Worm (Caenorhabditis elegans) whole organism, late embryonic: Measurements from ENCODE around the gene Y45G5AM.7.

ENCODE experiments used
- C38D4.7 ChIP-seq: fragments of 200-800 bp; sonication (Bioruptor generic); optimal IDR thresholded peaks from 2 replicates; lab custom pipeline; 2018; ENCODE audit warnings: mild to moderate bottlenecking, missing genetic modification characterization, moderate library complexity, missing compliant biosample characterization
- F13H6.1 ChIP-seq: sonication (generic microtip); optimal IDR thresholded peaks from 2 replicates; lab custom pipeline; 2016; ENCODE audit warnings: missing genetic modification characterization, missing compliant biosample characterization
- ahr-1 ChIP-seq: sonication (generic microtip); optimal IDR thresholded peaks from 2 replicates; lab custom pipeline; 2016; ENCODE audit warnings: missing genetic modification characterization, missing compliant biosample characterization
- ama-1 ChIP-seq: fragments of 150-350 bp; optimal IDR thresholded peaks from 2 replicates; lab custom pipeline; 2014
- ceh-14 ChIP-seq: sonication (generic microtip); optimal IDR thresholded peaks from 2 replicates; lab custom pipeline; 2016; ENCODE audit warnings: missing genotype, missing genetic modification characterization, missing compliant biosample characterization
- ceh-19 ChIP-seq: fragments of 200-800 bp; sonication (Bioruptor generic); optimal IDR thresholded peaks from 2 replicates; lab custom pipeline; 2018; ENCODE audit warnings: mild to moderate bottlenecking, missing genetic modification characterization, missing compliant biosample characterization
- ceh-2 ChIP-seq: sonication (generic microtip); optimal IDR thresholded peaks from 2 replicates; lab custom pipeline; 2016; ENCODE audit warnings: missing genotype, missing genetic modification characterization, missing compliant biosample characterization
- ceh-24 ChIP-seq: sonication (generic microtip); optimal IDR thresholded peaks from 2 replicates; lab custom pipeline; 2016; ENCODE audit warnings: mild to moderate bottlenecking, missing genetic modification characterization, missing compliant biosample characterization
- ceh-31 ChIP-seq: sonication (generic microtip); optimal IDR thresholded peaks from 2 replicates; lab custom pipeline; 2016; ENCODE audit warnings: missing genetic modification characterization, missing compliant biosample characterization
- ceh-34 ChIP-seq: sonication (generic microtip); optimal IDR thresholded peaks from 2 replicates; lab custom pipeline; 2016; ENCODE audit warnings: mild to moderate bottlenecking, missing genetic modification characterization, missing compliant biosample characterization
- ceh-45 ChIP-seq: fragments of 200-800 bp; sonication (Bioruptor generic); IDR thresholded peaks from 2 replicates; pipeline ENCODE4 v1.3.6; 2022; ENCODE audit warnings: missing genetic modification reagents, missing genetic modification characterization, missing compliant biosample characterization
- ceh-48 ChIP-seq: sonication (generic microtip); optimal IDR thresholded peaks from 2 replicates; lab custom pipeline; 2016; ENCODE audit warnings: missing genetic modification characterization, inconsistent platforms, missing compliant biosample characterization
- ceh-6 ChIP-seq: fragments of 200-800 bp; sonication (Bioruptor generic); optimal IDR thresholded peaks from 2 replicates; lab custom pipeline; 2018; ENCODE audit warnings: mild to moderate bottlenecking, missing genetic modification characterization, missing compliant biosample characterization
- dmd-4 ChIP-seq: sonication (generic microtip); optimal IDR thresholded peaks from 2 replicates; lab custom pipeline; 2016; ENCODE audit warnings: borderline replicate concordance, missing genetic modification characterization, missing compliant biosample characterization
- dve-1 ChIP-seq: sonication (generic microtip); optimal IDR thresholded peaks from 2 replicates; lab custom pipeline; 2017; ENCODE audit warnings: antibody characterized with exemption, mild to moderate bottlenecking, missing genetic modification characterization, missing compliant biosample characterization
- elt-2 ChIP-seq: sonication (generic microtip); optimal IDR thresholded peaks from 2 replicates; lab custom pipeline; 2016; ENCODE audit warnings: missing genetic modification reagents, missing genetic modification characterization, missing compliant biosample characterization
- elt-4 ChIP-seq: sonication (generic microtip); optimal IDR thresholded peaks from 2 replicates; lab custom pipeline; 2016; ENCODE audit warnings: missing genetic modification characterization, missing compliant biosample characterization
- ets-4 ChIP-seq: sonication (generic microtip); optimal IDR thresholded peaks from 2 replicates; lab custom pipeline; 2016; ENCODE audit warnings: missing genetic modification characterization, missing compliant biosample characterization
- eyg-1 ChIP-seq: sonication (generic microtip); optimal IDR thresholded peaks from 2 replicates; lab custom pipeline; 2016; ENCODE audit warnings: missing genotype, missing genetic modification characterization, missing compliant biosample characterization
- fkh-10 ChIP-seq: fragments of 150-350 bp; optimal IDR thresholded peaks from 2 replicates; lab custom pipeline; 2014; ENCODE audit warnings: missing biosample characterization, missing genetic modification reagents, missing genetic modification characterization
- fkh-6 ChIP-seq: sonication (generic microtip); optimal IDR thresholded peaks from 2 replicates; lab custom pipeline; 2016; ENCODE audit warnings: missing genetic modification characterization, missing compliant biosample characterization
- gmeb-2 ChIP-seq: sonication (generic microtip); optimal IDR thresholded peaks from 2 replicates; lab custom pipeline; 2016; ENCODE audit warnings: missing genetic modification characterization, inconsistent platforms, missing compliant biosample characterization
- hlh-15 ChIP-seq: sonication (generic microtip); optimal IDR thresholded peaks from 2 replicates; lab custom pipeline; 2016; ENCODE audit warnings: missing genetic modification characterization, missing compliant biosample characterization
- hlh-30 ChIP-seq: sonication (generic microtip); optimal IDR thresholded peaks from 2 replicates; lab custom pipeline; 2017; ENCODE audit warnings: antibody characterized with exemption, missing genetic modification characterization, missing compliant biosample characterization; ENCODE audit not compliant: insufficient read depth
- hlh-8 ChIP-seq: sonication (generic microtip); optimal IDR thresholded peaks from 2 replicates; lab custom pipeline; 2016; ENCODE audit warnings: missing genotype, missing genetic modification characterization, missing compliant biosample characterization
- lim-6 ChIP-seq: sonication (generic microtip); optimal IDR thresholded peaks from 2 replicates; lab custom pipeline; 2016; ENCODE audit warnings: missing genetic modification characterization, missing compliant biosample characterization
- lin-11 ChIP-seq: fragments of 200-800 bp; sonication (Bioruptor generic); optimal IDR thresholded peaks from 2 replicates; lab custom pipeline; 2018; ENCODE audit warnings: mild to moderate bottlenecking, missing genetic modification characterization, missing compliant biosample characterization
- madf-2 ChIP-seq: sonication (generic microtip); optimal IDR thresholded peaks from 2 replicates; lab custom pipeline; 2017; ENCODE audit warnings: missing genetic modification characterization, missing compliant biosample characterization
- mec-3 ChIP-seq: sonication (generic microtip); optimal IDR thresholded peaks from 2 replicates; lab custom pipeline; 2016; ENCODE audit warnings: borderline replicate concordance, missing genetic modification characterization, missing compliant biosample characterization
- nhr-232 ChIP-seq: sonication (generic microtip); optimal IDR thresholded peaks from 2 replicates; lab custom pipeline; 2016; ENCODE audit warnings: missing genetic modification characterization, missing compliant biosample characterization
- pag-3 ChIP-seq: sonication (generic microtip); optimal IDR thresholded peaks from 2 replicates; lab custom pipeline; 2016; ENCODE audit warnings: missing compliant biosample characterization, missing genetic modification characterization, borderline replicate concordance
- pat-9 ChIP-seq: fragments of 200-800 bp; sonication (Bioruptor generic); optimal IDR thresholded peaks from 2 replicates; lab custom pipeline; 2018; ENCODE audit warnings: mild to moderate bottlenecking, missing genetic modification characterization, moderate library complexity, missing compliant biosample characterization
- pax-1 ChIP-seq: fragments of 150-350 bp; optimal IDR thresholded peaks from 2 replicates; lab custom pipeline; 2014; ENCODE audit warnings: missing biosample characterization, missing genetic modification characterization
- pha-2 ChIP-seq: sonication (generic microtip); optimal IDR thresholded peaks from 2 replicates; lab custom pipeline; 2017; ENCODE audit warnings: mild to moderate bottlenecking, missing genetic modification characterization, missing compliant biosample characterization
- pha-4 ChIP-seq: fragments of 150-350 bp; optimal IDR thresholded peaks from 2 replicates; lab custom pipeline; 2018; ENCODE audit warnings: missing biosample characterization, missing genetic modification reagents, missing genetic modification characterization
- pqm-1 ChIP-seq: sonication (generic microtip); optimal IDR thresholded peaks from 2 replicates; lab custom pipeline; 2016; ENCODE audit warnings: missing genetic modification characterization, missing compliant biosample characterization
- pros-1 ChIP-seq: fragments of 150-350 bp; optimal IDR thresholded peaks from 2 replicates; lab custom pipeline; 2014; ENCODE audit warnings: missing biosample characterization, missing genetic modification reagents, missing genetic modification characterization
- ref-2 ChIP-seq: sonication (generic microtip); optimal IDR thresholded peaks from 2 replicates; lab custom pipeline; 2016; ENCODE audit warnings: missing genetic modification characterization, missing compliant biosample characterization
- rnt-1 ChIP-seq: sonication (generic microtip); optimal IDR thresholded peaks from 2 replicates; lab custom pipeline; 2016; ENCODE audit warnings: missing genetic modification characterization, missing compliant biosample characterization
- sdc-2 ChIP-seq: sonication (generic microtip); optimal IDR thresholded peaks from 2 replicates; lab custom pipeline; 2016; ENCODE audit warnings: missing genotype, missing genetic modification characterization, missing compliant biosample characterization
- sox-2 ChIP-seq: fragments of 200-800 bp; sonication (Bioruptor generic); IDR thresholded peaks from 2 replicates; pipeline ENCODE4 v1.3.6; 2022; ENCODE audit warnings: missing genetic modification reagents, missing genetic modification characterization, missing compliant biosample characterization
- sox-4 ChIP-seq: sonication (generic microtip); optimal IDR thresholded peaks from 2 replicates; lab custom pipeline; 2017; ENCODE audit warnings: mild to moderate bottlenecking, missing genetic modification characterization, inconsistent platforms, missing compliant biosample characterization
- syd-9 ChIP-seq: sonication (generic microtip); optimal IDR thresholded peaks from 2 replicates; lab custom pipeline; 2016; ENCODE audit warnings: mild to moderate bottlenecking, missing genetic modification characterization, moderate library complexity, missing compliant biosample characterization
- tbx-7 ChIP-seq: sonication (generic microtip); optimal IDR thresholded peaks from 2 replicates; lab custom pipeline; 2016; ENCODE audit warnings: missing genotype, missing genetic modification characterization, missing compliant biosample characterization
- ttx-3 ChIP-seq: sonication (generic microtip); optimal IDR thresholded peaks from 2 replicates; lab custom pipeline; 2016; ENCODE audit warnings: missing genetic modification reagents, missing genetic modification characterization, missing compliant biosample characterization
- unc-3 ChIP-seq, 2 experiments: fragments of 200-800 bp in 1 of 2; sonication (Bioruptor generic) in 1 of 2; sonication (generic microtip) in 1 of 2; conservative IDR thresholded peaks in 1 of 2; optimal IDR thresholded peaks in 1 of 2; 2 replicates each; pipeline versions ENCODE4 v1.3.6 to Lab custom; 2016 to 2022; ENCODE audit warnings: missing compliant biosample characterization in 2 of 2, missing genetic modification characterization in 2 of 2, missing genetic modification reagents in 1 of 2
- unc-42 ChIP-seq: sonication (generic microtip); optimal IDR thresholded peaks from 2 replicates; lab custom pipeline; 2016; ENCODE audit warnings: missing genotype, missing genetic modification characterization, missing compliant biosample characterization
- unc-55 ChIP-seq: sonication (generic microtip); optimal IDR thresholded peaks from 2 replicates; lab custom pipeline; 2017; ENCODE audit warnings: missing biosample characterization, missing genetic modification reagents, missing genetic modification characterization
- unc-86 ChIP-seq: sonication (generic microtip); optimal IDR thresholded peaks from 2 replicates; lab custom pipeline; 2016; ENCODE audit warnings: missing genetic modification characterization, missing compliant biosample characterization
- zip-5 ChIP-seq: sonication (generic microtip); optimal IDR thresholded peaks from 2 replicates; lab custom pipeline; 2016; ENCODE audit warnings: missing genetic modification characterization, missing compliant biosample characterization

Gene Y45G5AM.7

DNA sequence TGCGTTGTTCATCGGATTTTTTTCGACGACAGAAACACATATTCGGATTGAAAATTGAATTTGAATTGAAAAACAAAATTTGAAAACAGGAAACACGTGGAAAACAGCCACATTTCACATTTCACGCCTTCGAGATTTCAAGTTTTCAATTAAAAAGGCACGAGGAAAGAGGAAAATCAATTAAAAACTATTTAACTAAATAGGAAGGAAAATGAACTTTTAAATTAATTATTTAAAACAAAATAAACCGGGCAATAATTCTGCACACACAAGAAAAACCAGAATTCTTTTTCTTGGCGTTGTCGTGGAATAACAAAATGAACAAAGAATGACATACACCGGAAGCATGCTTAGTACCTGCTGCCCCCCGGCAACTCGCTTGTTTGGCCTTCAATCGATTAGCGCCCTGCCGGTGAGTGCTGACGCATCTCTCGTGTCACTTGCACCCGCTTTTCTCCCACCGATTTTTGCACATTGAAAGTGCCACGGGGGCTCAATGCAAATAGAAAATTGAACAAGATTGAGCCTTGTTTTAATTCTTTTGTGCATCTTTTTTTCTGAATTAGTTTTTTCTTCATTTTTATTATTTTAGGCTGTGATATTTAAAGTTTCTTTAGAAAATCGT, 24.7 kb upstream of the Y45G5AM.7 start, which contains the start of gene Y45G5AM.9 (continued):
- TF ChIP-seq mec-3 (tag; lab: Kevin White, UChicago) (no peak), pqm-1 (tag; lab: Kevin White, UChicago) (peak; percentile 17), fkh-10 (peak; percentile 8), zip-5 (tag; lab: Kevin White, UChicago) (no peak), pat-9 (peak; percentile 39), ceh-31 (tag; lab: Kevin White, UChicago) (peak; percentile 82), hlh-8 (tag; lab: Kevin White, UChicago) (peak; percentile 12), gmeb-2 (tag; lab: Kevin White, UChicago) (peak; percentile 11), pros-1 (no peak), pax-1 (tag; lab: Kevin White, UChicago) (no peak), unc-42 (tag; lab: Kevin White, UChicago) (peak; percentile 66), nhr-232 (tag; lab: Kevin White, UChicago) (no peak), lim-6 (no peak), ceh-34 (peak; percentile 63), sox-2 (GFP tag; lab: Robert Waterston, UW) (0 out of 2 replicates have a peak, but pooled peaks have one; percentile 32), elt-2 (tag; lab: Kevin White, UChicago) (peak; percentile 83), ceh-48 (tag; lab: Kevin White, UChicago) (peak; percentile 83), fkh-6 (no peak), ceh-19 (GFP tag; lab: Kevin White, UChicago) (peak; percentile 59), ceh-6 (peak; percentile 30), hlh-30 (tag; lab: Kevin White, UChicago) (peak; percentile 54), ama-1 (lab: Kevin White, UChicago) (no peak), ref-2 (tag; lab: Kevin White, UChicago) (peak; percentile 82), unc-3 (GFP tag; conservative IDR thresholded peaks at IDR 0.05; lab: Robert Waterston, UW) (0 out of 2 replicates have a peak, but pooled peaks have one; percentile 25), unc-3 (tag; optimal IDR thresholded peaks at IDR 0.05; lab: Kevin White, UChicago) (peak; percentile 4), pag-3 (no peak), ahr-1 (tag; lab: Kevin White, UChicago) (no peak), ets-4 (tag; lab: Kevin White, UChicago) (peak; percentile 39), ceh-2 (tag; lab: Kevin White, UChicago) (peak; percentile 59), lin-11 (tag; lab: Kevin White, UChicago) (no peak), pha-4 (no peak), dve-1 (tag; lab: Kevin White, UChicago) (peak; percentile 61), syd-9 (tag; lab: Kevin White, UChicago) (peak; percentile 40), C38D4.7 (GFP tag; lab: Kevin White, UChicago) (peak; percentile 28), sdc-2 (tag; lab: Kevin White, UChicago) (peak; percentile 25), dmd-4 (tag; lab: Kevin White, UChicago) (no peak), ceh-24 (no peak), F13H6.1 (peak; percentile 66), ttx-3 (peak; percentile 40), pha-2 (tag; lab: Kevin White, UChicago) (no peak), ceh-45 (GFP tag; lab: Robert Waterston, UW) (no peak), unc-86 (tag; lab: Kevin White, UChicago) (peak; percentile 53), sox-4 (tag; lab: Kevin White, UChicago) (peak; percentile 38), rnt-1 (tag; lab: Kevin White, UChicago) (peak; percentile 50), eyg-1 (peak; percentile 42), hlh-15 (tag; lab: Kevin White, UChicago) (peak; percentile 11), tbx-7 (tag; lab: Kevin White, UChicago) (no peak), madf-2 (tag; lab: Kevin White, UChicago) (peak; percentile 2), ceh-14 (peak; percentile 72), unc-55 (GFP tag; lab: Kevin White, UChicago) (no peak), elt-4 (tag; lab: Kevin White, UChicago) (no peak)
- TF ChIP-seq, all 69 proteins: peak for 40
